Worm (Caenorhabditis elegans) whole organism, L3 larva: ENCODE data around the gene let-805.

Experiments
- mdl-1 ChIP-seq: fragments of 150-350 bp; optimal IDR thresholded peaks from 2 replicates; lab custom pipeline; 2014; ENCODE audit warnings: missing biosample characterization, missing genetic modification characterization
- skn-1 ChIP-seq: fragments of 150-350 bp; optimal IDR thresholded peaks from 2 replicates; lab custom pipeline; 2014; ENCODE audit warnings: missing biosample characterization, missing genetic modification characterization

ce11 chrIII:2651519-2651918 lies 6.4 kb upstream of the let-805 start:
- TF ChIP-seq skn-1 (tag; lab: Kevin White, UChicago) (no peak), mdl-1 (tag; lab: Kevin White, UChicago) (no peak)
